Worm (Caenorhabditis elegans): ENCODE data around the gene F41H10.2.

The F41H10.2 gene

ce11 chrIV:5381334-5381733 lies at the start of gene F41H10.2:
Gene F41H10.2 (plus strand): TSS chrIV:5381634.
- no peak for TF ChIP-seq D1046.2 (GFP tag; IDR thresholded peaks at IDR 0.05)
- peak; percentile 66 for TF ChIP-seq aha-1 (tag)

ce11 chrIV:5332178-5332577 lies 49.3 kb upstream of the F41H10.2 start, which contains the start of gene Y4C6B.3:
Gene Y4C6B.3 (plus strand): TSS chrIV:5332478.
- TF ChIP-seq R02D3.7 (tag; optimal IDR thresholded peaks at IDR 0.05) (no peak), dmd-6 (GFP tag; IDR thresholded peaks at IDR 0.05) (no peak), lin-29 (GFP tag; IDR thresholded peaks at IDR 0.05) (no peak), ceh-32 (tag; optimal IDR thresholded peaks at IDR 0.05; ENCODE audit: poor library complexity) (no peak), F49E8.2 (tag; optimal IDR thresholded peaks at IDR 0.05; ENCODE audit: borderline replicate concordance) (no peak), nhr-237 (tag; optimal IDR thresholded peaks at IDR 0.05) (no peak), Y5F2A.4 (GFP tag; optimal IDR thresholded peaks at IDR 0.05) (no peak), arid-1 (GFP tag; conservative IDR thresholded peaks at IDR 0.05) (no peak)

ce11 chrIV:5333484-5333883 lies 48.0 kb upstream of the F41H10.2 start:
- peak; percentile 31; the same call in 1 of the 2 replicates for TF ChIP-seq ceh-20 (GFP tag; IDR thresholded peaks at IDR 0.05)
- no peak for TF ChIP-seq F26F4.8 (GFP tag; conservative IDR thresholded peaks at IDR 0.05)
- peak in 1 of 2 experiments; percentile 38 for TF ChIP-seq mdl-1 (tag; optimal IDR thresholded peaks at IDR 0.05)
- peak; percentile 45 for TF ChIP-seq hlh-30 (tag; optimal IDR thresholded peaks at IDR 0.05; ENCODE audit: insufficient read depth)
- TF ChIP-seq ZK337.2 (GFP tag; IDR thresholded peaks at IDR 0.05): no peak
- no peak for TF ChIP-seq nhr-48 (tag; optimal IDR thresholded peaks at IDR 0.05)
- peak; percentile 13 for TF ChIP-seq nhr-28 (tag; optimal IDR thresholded peaks at IDR 0.05)

- TF ChIP-seq egl-27 (tag; optimal IDR thresholded peaks at IDR 0.05) (no peak), nhr-237 (tag; optimal IDR thresholded peaks at IDR 0.05) (no peak), ctbp-1 (GFP tag; IDR thresholded peaks at IDR 0.05) (no peak), mes-2 (tag; optimal IDR thresholded peaks at IDR 0.05; ENCODE audit: poor library complexity, severe bottlenecking) (no peak), Y48G9A.11 (GFP tag; IDR thresholded peaks at IDR 0.05) (no peak), fos-1 (tag; optimal IDR thresholded peaks at IDR 0.05) (no peak), aly-2 (tag; optimal IDR thresholded peaks at IDR 0.05) (no peak), ztf-11 (tag; optimal IDR thresholded peaks at IDR 0.05) (no peak), zip-11 (GFP tag; IDR thresholded peaks at IDR 0.05) (no peak), nhr-111 (GFP tag; optimal IDR thresholded peaks at IDR 0.05) (peak; percentile 64), nhr-48 (tag; optimal IDR thresholded peaks at IDR 0.05) (peak; percentile 4), snpc-4 (tag; optimal IDR thresholded peaks at IDR 0.05) (no peak), tag-97 (GFP tag; IDR thresholded peaks at IDR 0.05) (no peak), lin-39 (tag; optimal IDR thresholded peaks at IDR 0.05) (no peak), daf-8 (GFP tag; IDR thresholded peaks at IDR 0.05) (no peak), F37D6.2 (tag; optimal IDR thresholded peaks at IDR 0.05) (peak; percentile 19), lsy-2 (tag; optimal IDR thresholded peaks at IDR 0.05) (peak in 1 of 2 experiments; percentile 66), daf-19 (GFP tag; conservative IDR thresholded peaks at IDR 0.05) (no peak), nhr-10 (tag; optimal IDR thresholded peaks at IDR 0.05) (no peak), lin-38 (GFP tag; IDR thresholded peaks at IDR 0.05) (peak; percentile 79), tra-1 (GFP tag; IDR thresholded peaks at IDR 0.05) (no peak), aha-1 (tag) (peak; percentile 12), ceh-28 (tag; optimal IDR thresholded peaks at IDR 0.05) (no peak), mxl-3 (GFP tag; optimal IDR thresholded peaks at IDR 0.05) (peak; percentile 25), F26F4.8 (GFP tag; conservative IDR thresholded peaks at IDR 0.05) (no peak), dmd-6 (GFP tag; IDR thresholded peaks at IDR 0.05) (peak; percentile 58), lir-3 (tag; optimal IDR thresholded peaks at IDR 0.05) (no peak), ZK546.5 (tag; optimal IDR thresholded peaks at IDR 0.05) (no peak), jun-1 (tag; optimal IDR thresholded peaks at IDR 0.05) (no peak), ces-1 (GFP tag; optimal IDR thresholded peaks at IDR 0.05) (no peak), nhr-42 (GFP tag; IDR thresholded peaks at IDR 0.05) (no peak), rbr-2 (tag; optimal IDR thresholded peaks at IDR 0.05) (peak; percentile 65), duxl-1 (tag; optimal IDR thresholded peaks at IDR 0.05; ENCODE audit: poor library complexity) (peak; percentile 25), egl-43 (GFP tag; IDR thresholded peaks at IDR 0.05) (no peak)
Observed at ce11 chrIV:5334518-5334917, 46.9 kb upstream of the F41H10.2 start.

Data from whole organism, L4 larva.